Fruit fly (Drosophila melanogaster) whole organism, prepupa: ENCODE data around the gene sta.

Source experiments
- Blimp-1 ChIP-seq: fragments of 200-800 bp; sonication (Bioruptor generic); optimal IDR thresholded peaks from 3 replicates; lab custom pipeline; 2017; ENCODE audit warnings: missing biosample characterization, missing genetic modification characterization, mild to moderate bottlenecking, moderate library complexity, missing genetic modification reagents
- CG10669 ChIP-seq: fragments of 200-800 bp; sonication (Bioruptor generic); optimal IDR thresholded peaks from 3 replicates; lab custom pipeline; 2018; ENCODE audit warnings: missing biosample characterization, mild to moderate bottlenecking, missing genetic modification characterization, moderate library complexity
- CG11762 ChIP-seq: fragments of 200-800 bp; sonication (Bioruptor generic); optimal IDR thresholded peaks from 3 replicates; lab custom pipeline; 2016; ENCODE audit warnings: missing biosample characterization, missing genetic modification characterization; ENCODE audit not compliant: insufficient read depth
- CG11902 ChIP-seq: fragments of 200-800 bp; sonication (Bioruptor generic); optimal IDR thresholded peaks from 3 replicates; lab custom pipeline; 2016; ENCODE audit warnings: missing biosample characterization, missing genetic modification characterization
- CG15336 ChIP-seq: fragments of 200-800 bp; sonication (Bioruptor generic); IDR thresholded peaks from 2 replicates; pipeline ENCODE4 v1.3.6; 2022; ENCODE audit warnings: missing biosample characterization, missing genetic modification characterization
- CG1621 ChIP-seq: fragments of 200-800 bp; sonication (Bioruptor generic); optimal IDR thresholded peaks from 3 replicates; lab custom pipeline; 2018; ENCODE audit warnings: missing biosample characterization, mild to moderate bottlenecking, missing genetic modification characterization
- CG3032 ChIP-seq: fragments of 200-800 bp; optimal IDR thresholded peaks from 2 replicates; lab custom pipeline; 2019; ENCODE audit warnings: missing biosample characterization, mild to moderate bottlenecking, missing genetic modification characterization, moderate library complexity
- CG31627 ChIP-seq: fragments of 200-800 bp; sonication (Bioruptor generic); optimal IDR thresholded peaks from 3 replicates; lab custom pipeline; 2016; ENCODE audit warnings: missing biosample characterization, missing genetic modification characterization
- CG4318 ChIP-seq: fragments of 200-800 bp; sonication (Bioruptor generic); optimal IDR thresholded peaks from 3 replicates; lab custom pipeline; 2017; ENCODE audit warnings: missing biosample characterization, mild to moderate bottlenecking, missing genetic modification characterization
- CG6792 ChIP-seq: fragments of 200-800 bp; sonication (Bioruptor generic); optimal IDR thresholded peaks from 3 replicates; lab custom pipeline; 2016; ENCODE audit warnings: missing biosample characterization, missing genetic modification characterization
- CG6808 ChIP-seq: fragments of 200-800 bp; sonication (Bioruptor generic); optimal IDR thresholded peaks from 3 replicates; lab custom pipeline; 2017; ENCODE audit warnings: missing biosample characterization, missing genetic modification characterization, mild to moderate bottlenecking, moderate library complexity, missing genetic modification reagents
- CG6854 ChIP-seq: fragments of 200-800 bp; sonication (Bioruptor generic); optimal IDR thresholded peaks from 2 replicates; lab custom pipeline; 2017; ENCODE audit warnings: missing biosample characterization, mild to moderate bottlenecking, missing genetic modification characterization
- CG7368 ChIP-seq: fragments of 200-800 bp; sonication (Bioruptor generic); optimal IDR thresholded peaks from 3 replicates; lab custom pipeline; 2016; ENCODE audit warnings: missing biosample characterization, missing genetic modification characterization
- CG8119 ChIP-seq: fragments of 200-800 bp; sonication (Bioruptor generic); IDR thresholded peaks from 3 replicates; pipeline ENCODE4 v1.3.6; 2022; ENCODE audit warnings: missing biosample characterization, missing genetic modification characterization
- CG8319 ChIP-seq: fragments of 200-800 bp; sonication (Bioruptor generic); optimal IDR thresholded peaks from 3 replicates; lab custom pipeline; 2016; ENCODE audit warnings: missing biosample characterization, missing genetic modification characterization
- CG8632 ChIP-seq: fragments of 200-800 bp; sonication (Bioruptor generic); optimal IDR thresholded peaks from 3 replicates; lab custom pipeline; 2016; ENCODE audit warnings: missing biosample characterization, missing genetic modification characterization
- CG9139 ChIP-seq: fragments of 200-800 bp; sonication (Bioruptor generic); optimal IDR thresholded peaks from 3 replicates; lab custom pipeline; 2017; ENCODE audit warnings: missing biosample characterization, mild to moderate bottlenecking, missing genetic modification characterization
- Eip75B ChIP-seq: fragments of 200-800 bp; sonication (Bioruptor generic); optimal IDR thresholded peaks from 3 replicates; lab custom pipeline; 2016; ENCODE audit warnings: missing biosample characterization, missing genetic modification characterization
- Eip78C ChIP-seq: fragments of 200-800 bp; sonication (Bioruptor generic); peaks from one replicate; lab custom pipeline; 2016; ENCODE audit warnings: missing biosample characterization, missing genetic modification characterization
- Ets21C ChIP-seq: fragments of 200-800 bp; sonication (Bioruptor generic); optimal IDR thresholded peaks from 3 replicates; lab custom pipeline; 2016; ENCODE audit warnings: missing biosample characterization, missing genetic modification characterization
- Ets96B ChIP-seq: fragments of 200-800 bp; optimal IDR thresholded peaks from 2 replicates; lab custom pipeline; 2019; ENCODE audit warnings: missing biosample characterization, mild to moderate bottlenecking, missing genetic modification characterization, moderate library complexity
- Gug ChIP-seq: fragments of 200-800 bp; sonication (Bioruptor generic); IDR thresholded peaks from 2 replicates; pipeline ENCODE4 v1.3.6; 2022; ENCODE audit warnings: missing biosample characterization, missing genetic modification characterization
- Hr38 ChIP-seq: sonication (Bioruptor generic); optimal IDR thresholded peaks from 2 replicates; lab custom pipeline; 2016; ENCODE audit warnings: missing biosample characterization, missing genetic modification characterization
- Hr39 ChIP-seq: fragments of 200-800 bp; sonication (Bioruptor generic); optimal IDR thresholded peaks from 2 replicates; lab custom pipeline; 2016; ENCODE audit warnings: missing biosample characterization, missing genetic modification characterization
- Hr4 ChIP-seq: fragments of 200-800 bp; sonication (Bioruptor generic); optimal IDR thresholded peaks from 3 replicates; lab custom pipeline; 2016; ENCODE audit warnings: missing biosample characterization, missing genetic modification characterization
- Lpt ChIP-seq: fragments of 200-800 bp; sonication (Bioruptor generic); optimal IDR thresholded peaks from 3 replicates; lab custom pipeline; 2016; ENCODE audit warnings: missing biosample characterization, missing genetic modification characterization
- OdsH ChIP-seq: fragments of 200-800 bp; sonication (Bioruptor generic); optimal IDR thresholded peaks from 3 replicates; lab custom pipeline; 2016; ENCODE audit warnings: missing biosample characterization, missing genetic modification characterization
- Sox102F ChIP-seq: fragments of 200-800 bp; sonication (Bioruptor generic); optimal IDR thresholded peaks from 2 replicates; lab custom pipeline; 2016; ENCODE audit warnings: missing biosample characterization, mild to moderate bottlenecking, missing genetic modification characterization
- Sox14 ChIP-seq: fragments of 200-800 bp; sonication (Bioruptor generic); optimal IDR thresholded peaks from 3 replicates; lab custom pipeline; 2016; ENCODE audit warnings: missing biosample characterization, missing genetic modification characterization
- Sox15 ChIP-seq: fragments of 200-800 bp; sonication (Bioruptor generic); optimal IDR thresholded peaks from 3 replicates; lab custom pipeline; 2016; ENCODE audit warnings: missing biosample characterization, missing genetic modification characterization
- acj6 ChIP-seq: fragments of 200-800 bp; sonication (Bioruptor generic); optimal IDR thresholded peaks from 3 replicates; lab custom pipeline; 2016; ENCODE audit warnings: missing biosample characterization, missing genetic modification characterization
- cyc ChIP-seq: fragments of 200-800 bp; sonication (Bioruptor generic); optimal IDR thresholded peaks from 3 replicates; lab custom pipeline; 2016; ENCODE audit warnings: missing biosample characterization, missing genetic modification characterization
- dac ChIP-seq: fragments of 200-800 bp; sonication (Bioruptor generic); optimal IDR thresholded peaks from 2 replicates; lab custom pipeline; 2017; ENCODE audit warnings: missing biosample characterization, mild to moderate bottlenecking, missing genetic modification characterization
- dsx ChIP-seq: fragments of 200-800 bp; optimal IDR thresholded peaks from 3 replicates; lab custom pipeline; 2019; ENCODE audit warnings: missing biosample characterization, mild to moderate bottlenecking, missing genetic modification characterization, moderate library complexity; ENCODE audit not compliant: poor library complexity, severe bottlenecking
- esn ChIP-seq: fragments of 200-800 bp; sonication (Bioruptor generic); optimal IDR thresholded peaks from 2 replicates; lab custom pipeline; 2016; ENCODE audit warnings: missing biosample characterization, mild to moderate bottlenecking, missing genetic modification characterization, moderate library complexity
- fd59A ChIP-seq: fragments of 200-800 bp; sonication (Bioruptor generic); optimal IDR thresholded peaks from 2 replicates; lab custom pipeline; 2017; ENCODE audit warnings: missing biosample characterization, mild to moderate bottlenecking, missing genetic modification characterization, missing genetic modification reagents
- fd85E ChIP-seq: fragments of 200-800 bp; sonication (Bioruptor generic); optimal IDR thresholded peaks from 3 replicates; lab custom pipeline; 2016; ENCODE audit warnings: missing biosample characterization, missing genetic modification characterization
- fkh ChIP-seq: fragments of 200-800 bp; sonication (Bioruptor generic); optimal IDR thresholded peaks from 3 replicates; lab custom pipeline; 2017; ENCODE audit warnings: missing biosample characterization, mild to moderate bottlenecking, missing genetic modification characterization, moderate library complexity
- pdm3 ChIP-seq: fragments of 200-800 bp; sonication (Bioruptor generic); optimal IDR thresholded peaks from 3 replicates; lab custom pipeline; 2016; ENCODE audit warnings: missing biosample characterization, missing genetic modification characterization
- salr ChIP-seq, 2 experiments: fragments of 200-800 bp; sonication (Bioruptor generic); optimal IDR thresholded peaks; 3 replicates each; lab custom pipeline; 2016 to 2018; ENCODE audit warnings: missing biosample characterization in 2 of 2, missing genetic modification characterization in 2 of 2, mild to moderate bottlenecking in 1 of 2
- spab ChIP-seq: fragments of 200-800 bp; sonication (Bioruptor generic); optimal IDR thresholded peaks from 2 replicates; lab custom pipeline; 2017; ENCODE audit warnings: missing biosample characterization, mild to moderate bottlenecking, missing genetic modification characterization, missing genetic modification reagents
- ss ChIP-seq, 2 experiments: fragments of 200-800 bp; sonication (Bioruptor generic); optimal IDR thresholded peaks; 2 replicates in 1 of 2; 3 replicates in 1 of 2; lab custom pipeline; 2017 to 2018; ENCODE audit warnings: mild to moderate bottlenecking in 2 of 2, missing biosample characterization in 2 of 2, missing genetic modification characterization in 2 of 2, moderate library complexity in 1 of 2
- svp ChIP-seq: fragments of 200-800 bp; sonication (Bioruptor generic); peaks from one replicate; lab custom pipeline; 2016; ENCODE audit warnings: missing biosample characterization, missing genetic modification characterization
- topi ChIP-seq: fragments of 200-800 bp; sonication (Bioruptor generic); optimal IDR thresholded peaks from 3 replicates; lab custom pipeline; 2016; ENCODE audit warnings: missing biosample characterization, missing genetic modification characterization
- vri ChIP-seq: fragments of 200-800 bp; sonication (Bioruptor generic); optimal IDR thresholded peaks from 3 replicates; lab custom pipeline; 2016; ENCODE audit warnings: missing biosample characterization, mild to moderate bottlenecking, missing genetic modification characterization

The sta gene

dm6 chrX:1476436-1476835 lies 6.8 kb downstream of the sta start:
- no peak for TF ChIP-seq fd85E (GFP tag; lab: Kevin White, UChicago)
- no peak for TF ChIP-seq Hr38 (GFP tag; lab: Kevin White, UChicago)
- no peak for TF ChIP-seq Ets96B (tag; lab: Kevin White, UChicago)
- TF ChIP-seq CG6792 (GFP tag; lab: Kevin White, UChicago) = no peak
- TF ChIP-seq Hr4 (GFP tag; lab: Kevin White, UChicago) = no peak
- TF ChIP-seq Sox14 (GFP tag; lab: Kevin White, UChicago) = no peak
- no peak for TF ChIP-seq pdm3
- no peak for TF ChIP-seq topi (GFP tag; lab: Kevin White, UChicago)
- no peak for TF ChIP-seq CG1621
- no peak for TF ChIP-seq ss (GFP tag; optimal IDR thresholded peaks at IDR 0.05; lab: Kevin White, UChicago)
- no peak for TF ChIP-seq CG8119 (GFP tag; lab: Robert Waterston, UW)
- no peak for TF ChIP-seq vri (GFP tag; lab: Kevin White, UChicago)
- TF ChIP-seq Lpt = no peak
- TF ChIP-seq dsx (GFP tag; lab: Kevin White, UChicago) = no peak
- TF ChIP-seq, all 60 proteins: peak for 0

dm6 chrX:1472222-1472621 lies 11.0 kb downstream of the sta start, which contains the start of gene CG14780:
Gene CG14780 (plus strand): TSS chrX:1472522.
- no peak for TF ChIP-seq CG11902
- no peak for TF ChIP-seq Sox102F (GFP tag; lab: Kevin White, UChicago)
- TF ChIP-seq Lpt = no peak
- TF ChIP-seq OdsH = no peak
- no peak for TF ChIP-seq CG8632
- TF ChIP-seq fd85E (GFP tag; lab: Kevin White, UChicago) = no peak
- no peak for TF ChIP-seq CG6808 (GFP tag; lab: Kevin White, UChicago)
- TF ChIP-seq svp (GFP tag; lab: Kevin White, UChicago) = no peak
- TF ChIP-seq Hr4 (GFP tag; lab: Kevin White, UChicago) = no peak
- no peak for TF ChIP-seq CG31627 (GFP tag; lab: Kevin White, UChicago)
- TF ChIP-seq Ets96B (tag; lab: Kevin White, UChicago) = no peak
- no peak for TF ChIP-seq CG4318 (GFP tag; lab: Kevin White, UChicago)
- TF ChIP-seq CG11762 (GFP tag; lab: Kevin White, UChicago) = no peak
- TF ChIP-seq CG1621 = no peak
- TF ChIP-seq cyc (GFP tag; lab: Kevin White, UChicago) = no peak
- no peak for TF ChIP-seq dsx (GFP tag; lab: Kevin White, UChicago)
- TF ChIP-seq Hr38 (GFP tag; lab: Kevin White, UChicago) = no peak
- no peak for TF ChIP-seq CG6792 (GFP tag; lab: Kevin White, UChicago)
- no peak for TF ChIP-seq Eip75B (GFP tag; lab: Kevin White, UChicago)

DNA sequence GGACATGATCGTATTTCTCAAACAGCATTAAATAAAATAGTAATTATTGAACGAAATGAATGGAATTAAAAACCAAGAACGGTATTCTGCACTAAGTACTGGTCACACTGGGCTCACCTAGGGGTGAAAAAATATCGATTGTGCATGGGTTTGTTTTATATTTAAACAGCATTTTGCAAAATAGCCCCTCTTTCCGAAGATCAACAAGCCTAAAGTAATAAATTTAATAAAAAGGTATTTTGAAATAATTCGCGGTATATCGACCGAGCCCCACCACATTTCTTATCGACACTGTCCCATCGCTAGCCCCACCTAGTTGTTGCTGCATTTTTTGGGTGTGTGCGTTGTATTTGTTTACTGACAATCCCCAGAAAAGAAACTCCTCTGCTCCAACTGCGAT lies 12.7 kb downstream of the sta start, which contains the start of gene pck:
Gene pck, plus strand, starts transcription at position 105 of the 400 bp plus-strand sequence.
- TF ChIP-seq esn (peak; percentile 76), dac (GFP tag; lab: Kevin White, UChicago) (no peak), CG8319 (GFP tag; lab: Kevin White, UChicago) (peak; percentile 35), Lpt (peak; percentile 15), CG7368 (GFP tag; lab: Kevin White, UChicago) (peak; percentile 51), salr (GFP tag; optimal IDR thresholded peaks at IDR 0.05; lab: Kevin White, UChicago) (peak in 1 of 2 experiments; percentile 24), spab (GFP tag; lab: Kevin White, UChicago) (no peak), Blimp-1 (no peak), CG3032 (tag; lab: Kevin White, UChicago) (peak; percentile 23), CG1621 (peak; percentile 18), fd85E (GFP tag; lab: Kevin White, UChicago) (no peak), CG10669 (no peak), Sox102F (GFP tag; lab: Kevin White, UChicago) (peak; percentile 66), fkh (GFP tag; lab: Kevin White, UChicago) (no peak), Hr4 (GFP tag; lab: Kevin White, UChicago) (no peak), CG6792 (GFP tag; lab: Kevin White, UChicago) (peak; percentile 47), Eip78C (peak; percentile 66), CG6854 (no peak), Eip75B (GFP tag; lab: Kevin White, UChicago) (peak; percentile 66), dsx (GFP tag; lab: Kevin White, UChicago) (no peak), CG15336 (GFP tag; lab: Robert Waterston, UW) (peak; percentile 49; the same call in 1 of the 2 replicates), CG11902 (peak; percentile 11), Ets21C (GFP tag; lab: Kevin White, UChicago) (peak; percentile 50), CG9139 (GFP tag; lab: Kevin White, UChicago) (no peak), acj6 (no peak), Hr39 (GFP tag; lab: Kevin White, UChicago) (peak; percentile 56), fd59A (GFP tag; lab: Kevin White, UChicago) (no peak), CG4318 (GFP tag; lab: Kevin White, UChicago) (no peak), CG8119 (GFP tag; lab: Robert Waterston, UW) (0 out of 3 replicates have a peak, but pooled peaks have one; percentile 30), Gug (GFP tag; lab: Robert Waterston, UW) (no peak; the same call in 1 of the 2 replicates), Sox15 (GFP tag; lab: Kevin White, UChicago) (peak; percentile 8)
